Fruit fly (Drosophila melanogaster): Measurements from ENCODE around the gene CG34140.
A peak's percentile ranks its signal among the peaks of the same experiment; 100 is the strongest.

CG34140 gene

DNA sequence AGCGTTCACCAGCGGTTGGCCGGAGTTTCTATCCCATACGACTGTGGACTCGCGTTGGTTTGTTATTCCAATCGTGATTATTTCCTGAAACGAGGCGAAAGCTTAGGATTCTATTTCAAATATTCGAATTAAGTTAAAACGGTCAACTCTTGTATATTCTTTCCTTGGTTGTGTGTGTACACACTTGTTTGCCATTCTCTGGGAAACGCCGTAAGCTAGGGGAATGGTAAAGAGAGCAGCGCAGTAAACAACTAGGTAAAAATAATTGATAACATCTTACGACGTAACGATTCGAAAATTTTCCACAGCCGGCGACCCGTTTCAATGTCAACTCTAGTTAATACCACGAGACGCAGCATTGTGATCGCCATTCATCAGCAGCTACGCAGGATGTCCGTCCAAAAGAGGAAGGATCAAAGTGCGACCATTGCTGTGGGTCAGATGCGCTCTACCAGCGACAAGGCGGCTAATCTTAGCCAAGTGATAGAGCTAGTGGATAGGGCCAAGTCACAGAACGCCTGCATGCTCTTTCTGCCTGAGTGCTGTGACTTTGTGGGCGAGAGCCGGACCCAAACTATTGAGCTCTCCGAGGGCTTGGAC lies 19.4 kb upstream of the CG34140 start, which contains the start of gene NitFhit (continued):
- TF ChIP-seq Lim3 (GFP tag; IDR thresholded peaks at IDR 0.05) = no peak
- no peak for TF ChIP-seq Max (GFP tag; optimal IDR thresholded peaks at IDR 0.05)
- TF ChIP-seq CG15514 (GFP tag; optimal IDR thresholded peaks at IDR 0.05) = peak; percentile 7
- TF ChIP-seq CG5180 (GFP tag; optimal IDR thresholded peaks at IDR 0.05) = no peak
- no peak for TF ChIP-seq CG17612 (GFP tag; IDR thresholded peaks at IDR 0.05)
- TF ChIP-seq Hr78 (GFP tag; optimal IDR thresholded peaks at IDR 0.05) = no peak
- no peak for TF ChIP-seq ab (GFP tag; optimal IDR thresholded peaks at IDR 0.05)
- peak; percentile 34 for TF ChIP-seq CG4617 (GFP tag; optimal IDR thresholded peaks at IDR 0.05; ENCODE audit: borderline replicate concordance)
- TF ChIP-seq ind (GFP tag; optimal IDR thresholded peaks at IDR 0.05) = no peak
- TF ChIP-seq Mes4 (GFP tag; optimal IDR thresholded peaks at IDR 0.05) = no peak
- no peak for TF ChIP-seq z (GFP tag; IDR thresholded peaks at IDR 0.05)
- TF ChIP-seq CG17186 (GFP tag; optimal IDR thresholded peaks at IDR 0.05) = no peak
- no peak for TF ChIP-seq stc (GFP tag; IDR thresholded peaks at IDR 0.05)
- no peak for TF ChIP-seq seq (GFP tag; IDR thresholded peaks at IDR 0.05)
- TF ChIP-seq MESR4 (GFP tag; optimal IDR thresholded peaks at IDR 0.05) = peak; percentile 46
- TF ChIP-seq NC2β (GFP tag; optimal IDR thresholded peaks at IDR 0.05) = no peak
- no peak for TF ChIP-seq bbx (GFP tag; IDR thresholded peaks at IDR 0.05; ENCODE audit: partially characterized antibody)
- TF ChIP-seq E2f1 (GFP tag; IDR thresholded peaks at IDR 0.05) = no peak
- TF ChIP-seq CG2199 (GFP tag; IDR thresholded peaks at IDR 0.05) = no peak
- TF ChIP-seq Dref (GFP tag; IDR thresholded peaks at IDR 0.05) = no peak
- no peak for TF ChIP-seq bcd (GFP tag; optimal IDR thresholded peaks at IDR 0.05)
- TF ChIP-seq Hey (tag; optimal IDR thresholded peaks at IDR 0.05) = no peak
- TF ChIP-seq Eip74EF (GFP tag; optimal IDR thresholded peaks at IDR 0.05) = no peak
- TF ChIP-seq Spps (tag; optimal IDR thresholded peaks at IDR 0.05) = no peak
- TF ChIP-seq Rx (GFP tag; IDR thresholded peaks at IDR 0.05) = no peak
- no peak for TF ChIP-seq CG11398 (GFP tag; optimal IDR thresholded peaks at IDR 0.05)
- TF ChIP-seq Mrtf (GFP tag; IDR thresholded peaks at IDR 0.05) = no peak
- no peak for TF ChIP-seq CG4854 (GFP tag; optimal IDR thresholded peaks at IDR 0.05)
- TF ChIP-seq ci (GFP tag; IDR thresholded peaks at IDR 0.05) = peak; percentile 45; the same call in 1 of the 3 replicates
- TF ChIP-seq Fer2 (tag; optimal IDR thresholded peaks at IDR 0.05) = no peak
- TF ChIP-seq Xbp1 (GFP tag; optimal IDR thresholded peaks at IDR 0.05) = peak; percentile 2
- no peak for TF ChIP-seq CG1024 (GFP tag; IDR thresholded peaks at IDR 0.05)
- no peak for TF ChIP-seq az2 (GFP tag; optimal IDR thresholded peaks at IDR 0.05)
- TF ChIP-seq CG13287 (GFP tag; IDR thresholded peaks at IDR 0.05; ENCODE audit: partially characterized antibody) = no peak
- no peak for TF ChIP-seq CG15696 (tag; optimal IDR thresholded peaks at IDR 0.05)
- no peak for TF ChIP-seq CG12155 (GFP tag; optimal IDR thresholded peaks at IDR 0.05)
- no peak for TF ChIP-seq inv (GFP tag; IDR thresholded peaks at IDR 0.05; ENCODE audit: partially characterized antibody)
- TF ChIP-seq gro (GFP tag; optimal IDR thresholded peaks at IDR 0.05) = no peak
- no peak for TF ChIP-seq CG17802 (tag; optimal IDR thresholded peaks at IDR 0.05)
- no peak for TF ChIP-seq onecut (GFP tag; IDR thresholded peaks at IDR 0.05)
- peak; percentile 54 for TF ChIP-seq E2f2 (GFP tag; IDR thresholded peaks at IDR 0.05)
- no peak for TF ChIP-seq CG10147 (GFP tag; optimal IDR thresholded peaks at IDR 0.05)
- TF ChIP-seq Lhr (GFP tag; optimal IDR thresholded peaks at IDR 0.05) = no peak
- no peak for TF ChIP-seq CG7928 (GFP tag; optimal IDR thresholded peaks at IDR 0.05)
- TF ChIP-seq Hsf (GFP tag; optimal IDR thresholded peaks at IDR 0.05) = no peak
- TF ChIP-seq Optix (GFP tag; IDR thresholded peaks at IDR 0.05) = no peak
- no peak for TF ChIP-seq CG7556 (GFP tag; optimal IDR thresholded peaks at IDR 0.05)
- TF ChIP-seq CG10543 (GFP tag; optimal IDR thresholded peaks at IDR 0.05) = peak; percentile 8
- no peak for TF ChIP-seq CG16813 (GFP tag; IDR thresholded peaks at IDR 0.05; ENCODE audit: partially characterized antibody)
- TF ChIP-seq HmgD (GFP tag; optimal IDR thresholded peaks at IDR 0.05) = no peak

Data from whole organism, embryonic.